Fruit fly (Drosophila melanogaster): ENCODE results near the gene RasGAP1.
A peak's percentile ranks its signal among the peaks of the same experiment; 100 is the strongest.

Gene RasGAP1

DNA sequence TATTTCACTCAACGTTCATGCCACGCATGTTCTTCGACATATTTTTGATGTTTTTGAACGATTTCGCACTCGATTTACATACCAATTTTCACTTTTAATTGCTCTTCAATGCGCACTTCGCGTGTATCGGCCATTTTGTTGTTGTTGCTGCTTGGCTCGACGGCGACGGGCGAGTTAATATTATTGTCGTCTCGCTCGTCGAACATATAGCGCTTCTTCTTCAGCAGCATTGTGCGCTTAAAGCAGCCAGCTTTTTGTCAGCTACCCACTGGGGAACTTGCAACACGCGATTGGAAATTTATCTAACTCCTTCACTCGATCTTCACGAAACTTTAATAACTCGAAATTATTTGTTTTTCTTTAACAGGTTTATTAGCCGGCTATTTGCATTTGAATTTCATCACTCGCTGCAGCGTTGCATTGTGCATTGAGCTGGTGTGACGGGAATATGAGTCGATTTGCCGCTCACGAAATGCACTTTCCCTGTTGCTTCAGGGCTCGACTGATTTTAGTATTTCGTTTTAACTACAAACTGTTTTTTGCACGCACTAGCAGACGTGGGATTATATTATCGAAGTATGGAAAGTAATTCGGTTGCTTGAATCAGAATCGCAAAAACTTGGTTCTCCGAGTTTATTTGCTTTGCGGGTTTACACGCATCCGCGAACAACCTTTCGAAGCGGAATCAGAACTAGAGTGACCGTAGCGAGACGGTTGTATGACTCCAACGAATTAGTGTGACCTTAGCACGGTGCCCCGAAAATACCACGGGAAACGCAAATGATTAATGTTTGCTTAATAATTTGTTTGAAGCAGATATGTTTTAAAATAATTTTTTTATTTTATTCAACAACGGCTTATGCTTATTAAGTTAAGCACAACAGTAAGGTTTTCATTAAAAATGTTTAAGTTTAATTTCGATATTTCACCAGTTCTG, at the start of gene RasGAP1 (continued):
- peak; percentile 24 for TF ChIP-seq Blimp-1 (GFP tag; optimal IDR thresholded peaks at IDR 0.05)
- TF ChIP-seq lola (GFP tag; optimal IDR thresholded peaks at IDR 0.05): no peak
- 0 out of 3 replicates have a peak, but pooled peaks have one; percentile 36 for TF ChIP-seq z (GFP tag; IDR thresholded peaks at IDR 0.05)
- no peak for TF ChIP-seq kay (GFP tag; optimal IDR thresholded peaks at IDR 0.05)
- no peak for TF ChIP-seq Fer2 (tag; optimal IDR thresholded peaks at IDR 0.05)
- TF ChIP-seq CG9437 (GFP tag; optimal IDR thresholded peaks at IDR 0.05): peak; percentile 2
- peak; percentile 94; the same call in 2 of the 4 replicates for TF ChIP-seq chinmo (GFP tag; IDR thresholded peaks at IDR 0.05; ENCODE audit: partially characterized antibody)
- TF ChIP-seq CG10431 (GFP tag; optimal IDR thresholded peaks at IDR 0.05): no peak
- TF ChIP-seq CG7839 (tag; optimal IDR thresholded peaks at IDR 0.05): no peak
- TF ChIP-seq CG9817 (tag; optimal IDR thresholded peaks at IDR 0.05): peak; percentile 9
- TF ChIP-seq CG6854 (GFP tag; optimal IDR thresholded peaks at IDR 0.05): no peak
- peak; percentile 78 for TF ChIP-seq gfzf (GFP tag; optimal IDR thresholded peaks at IDR 0.05)
- TF ChIP-seq Max (GFP tag; optimal IDR thresholded peaks at IDR 0.05): peak; percentile 16
- peak; percentile 7 for TF ChIP-seq CoRest (tag; optimal IDR thresholded peaks at IDR 0.05)
- peak; percentile 1 for TF ChIP-seq CG17186 (GFP tag; optimal IDR thresholded peaks at IDR 0.05)
- no peak for TF ChIP-seq CG17912 (GFP tag; optimal IDR thresholded peaks at IDR 0.05)
- TF ChIP-seq Ets97D (GFP tag; optimal IDR thresholded peaks at IDR 0.05): peak; percentile 10
- TF ChIP-seq CrebB (tag; optimal IDR thresholded peaks at IDR 0.05): no peak
- no peak for TF ChIP-seq Dip2 (GFP tag; IDR thresholded peaks at IDR 0.05)
- no peak for TF ChIP-seq CG17568 (GFP tag; optimal IDR thresholded peaks at IDR 0.05)
- peak; percentile 36 for TF ChIP-seq CG12659 (GFP tag; optimal IDR thresholded peaks at IDR 0.05)
- TF ChIP-seq ase (GFP tag; IDR thresholded peaks at IDR 0.05): no peak
- TF ChIP-seq emc (GFP tag; optimal IDR thresholded peaks at IDR 0.05): no peak
- TF ChIP-seq CG30431 (GFP tag; optimal IDR thresholded peaks at IDR 0.05): no peak
- TF ChIP-seq Sox102F (GFP tag; optimal IDR thresholded peaks at IDR 0.05): no peak
- peak; percentile 23 for TF ChIP-seq Fer1 (GFP tag; optimal IDR thresholded peaks at IDR 0.05)
- TF ChIP-seq gcm (GFP tag; optimal IDR thresholded peaks at IDR 0.05): no peak
- TF ChIP-seq Dbx (GFP tag; IDR thresholded peaks at IDR 0.05): no peak
- TF ChIP-seq nerfin-1 (tag; optimal IDR thresholded peaks at IDR 0.05): peak; percentile 62
- TF ChIP-seq sob (GFP tag; IDR thresholded peaks at IDR 0.05): peak; percentile 26; the same call in 1 of the 2 replicates
- TF ChIP-seq ATbp (GFP tag; optimal IDR thresholded peaks at IDR 0.05): peak; percentile 2
- TF ChIP-seq Ravus (GFP tag; IDR thresholded peaks at IDR 0.05): no peak
- no peak for TF ChIP-seq CG43689 (GFP tag; IDR thresholded peaks at IDR 0.05)
- TF ChIP-seq gsb-n (tag; optimal IDR thresholded peaks at IDR 0.05): no peak
- TF ChIP-seq cato (GFP tag; optimal IDR thresholded peaks at IDR 0.05; ENCODE audit: borderline replicate concordance): no peak
- TF ChIP-seq CG7963 (GFP tag; IDR thresholded peaks at IDR 0.05; ENCODE audit: partially characterized antibody): 0 out of 3 replicates have a peak, but pooled peaks have one; percentile 33
- no peak for TF ChIP-seq trh (GFP tag; optimal IDR thresholded peaks at IDR 0.05)
- TF ChIP-seq H15 (GFP tag; IDR thresholded peaks at IDR 0.05): no peak
- TF ChIP-seq Adf1 (GFP tag; IDR thresholded peaks at IDR 0.05): peak; percentile 44
- TF ChIP-seq onecut (GFP tag; IDR thresholded peaks at IDR 0.05): no peak
- no peak for TF ChIP-seq klu (GFP tag; IDR thresholded peaks at IDR 0.05)
- no peak for TF ChIP-seq Hr78 (GFP tag; optimal IDR thresholded peaks at IDR 0.05)
- TF ChIP-seq sna (GFP tag; IDR thresholded peaks at IDR 0.05; ENCODE audit: partially characterized antibody): no peak
- no peak for TF ChIP-seq CG10274 (GFP tag; optimal IDR thresholded peaks at IDR 0.05)
- TF ChIP-seq CG15514 (GFP tag; optimal IDR thresholded peaks at IDR 0.05): peak; percentile 65
- no peak for TF ChIP-seq ranshi (GFP tag; IDR thresholded peaks at IDR 0.05)

Measured in whole organism, embryonic.